Worm (Caenorhabditis elegans): ENCODE results near the gene T21D12.14.
A peak's percentile ranks its signal among the peaks of the same experiment; 100 is the strongest.

Gene T21D12.14

ce11 chrIV:283347-283746 lies 4.6 kb downstream of the T21D12.14 start, which contains the start of gene best-19:
TSS of gene best-19 (plus strand) at chrIV:283647.
- TF ChIP-seq hlh-6 (tag; optimal IDR thresholded peaks at IDR 0.05) (no peak), unc-42 (tag; optimal IDR thresholded peaks at IDR 0.05) (peak; percentile 52)

- TF ChIP-seq tbx-2 (tag; optimal IDR thresholded peaks at IDR 0.05) (no peak), Y22D7AL.16 (tag; optimal IDR thresholded peaks at IDR 0.05) (no peak), pag-3 (tag; optimal IDR thresholded peaks at IDR 0.05; ENCODE audit: borderline replicate concordance) (no peak)
Measured at ce11 chrIV:282008-282407, 5.9 kb downstream of the T21D12.14 start.

DNA sequence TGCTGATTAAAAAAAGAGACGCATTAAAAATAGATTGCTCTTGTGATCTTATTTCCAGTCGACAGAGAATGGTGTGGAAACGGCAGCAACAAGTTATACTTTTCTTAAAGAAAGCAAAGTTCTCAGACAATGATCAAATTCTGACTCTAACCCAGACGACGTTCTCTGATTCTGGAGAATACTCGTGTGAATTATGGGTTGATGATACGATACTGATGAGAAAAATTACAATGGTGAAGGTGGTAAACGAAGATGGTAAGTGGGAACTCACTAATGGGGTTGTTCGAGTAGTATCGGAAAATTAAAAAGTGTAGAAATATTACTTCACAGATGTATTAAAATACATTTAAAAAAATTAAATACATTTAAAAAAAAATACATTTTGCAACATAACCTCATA lies 9.6 kb downstream of the T21D12.14 start:
- TF ChIP-seq hlh-8 (tag; optimal IDR thresholded peaks at IDR 0.05) (no peak), che-1 (tag; optimal IDR thresholded peaks at IDR 0.05) (no peak), odd-2 (tag; optimal IDR thresholded peaks at IDR 0.05) (no peak), ceh-9 (tag; optimal IDR thresholded peaks at IDR 0.05) (no peak), ref-2 (tag; optimal IDR thresholded peaks at IDR 0.05) (no peak), elt-2 (tag; optimal IDR thresholded peaks at IDR 0.05) (no peak), lin-11 (tag; optimal IDR thresholded peaks at IDR 0.05) (no peak), ceh-34 (tag; optimal IDR thresholded peaks at IDR 0.05) (no peak), ceh-2 (tag; optimal IDR thresholded peaks at IDR 0.05) (no peak), unc-86 (tag; optimal IDR thresholded peaks at IDR 0.05) (no peak), ceh-18 (tag; optimal IDR thresholded peaks at IDR 0.05) (no peak), tbx-7 (tag; optimal IDR thresholded peaks at IDR 0.05) (no peak), zip-5 (tag; optimal IDR thresholded peaks at IDR 0.05) (no peak), ceh-48 (tag; optimal IDR thresholded peaks at IDR 0.05) (no peak), nhr-232 (tag; optimal IDR thresholded peaks at IDR 0.05) (no peak)

DNA sequence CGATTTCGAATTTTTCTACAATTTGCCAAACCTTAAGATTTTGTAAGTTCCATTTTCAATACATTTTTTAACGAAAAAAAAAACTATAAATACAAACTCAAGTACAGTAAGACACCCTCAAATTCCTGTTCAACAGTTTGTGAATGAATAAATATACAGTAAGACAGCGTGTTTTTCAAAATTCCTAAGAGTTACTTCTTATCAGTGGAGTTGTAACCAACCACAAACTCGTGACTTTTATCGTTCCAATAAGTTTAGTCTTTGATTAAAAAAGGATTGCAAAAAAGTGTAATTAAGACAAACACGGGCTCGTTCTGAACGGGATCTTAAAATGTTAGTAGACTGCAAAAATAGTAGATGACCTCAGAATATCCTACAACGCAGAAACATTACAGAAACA lies 12.8 kb downstream of the T21D12.14 start:
- TF ChIP-seq dmd-4 (tag; optimal IDR thresholded peaks at IDR 0.05; ENCODE audit: borderline replicate concordance) = no peak
- no peak for TF ChIP-seq syd-9 (tag; optimal IDR thresholded peaks at IDR 0.05)
- TF ChIP-seq nhr-232 (tag; optimal IDR thresholded peaks at IDR 0.05) = no peak
- no peak for TF ChIP-seq sox-4 (tag; optimal IDR thresholded peaks at IDR 0.05)
- no peak for TF ChIP-seq ahr-1 (tag; optimal IDR thresholded peaks at IDR 0.05)
- no peak for TF ChIP-seq pax-1 (tag; optimal IDR thresholded peaks at IDR 0.05)
- no peak for TF ChIP-seq pros-1 (tag; optimal IDR thresholded peaks at IDR 0.05)
- TF ChIP-seq hlh-6 (tag; optimal IDR thresholded peaks at IDR 0.05) = no peak
- TF ChIP-seq ama-1 (optimal IDR thresholded peaks at IDR 0.05) = no peak
- no peak for TF ChIP-seq hlh-15 (tag; optimal IDR thresholded peaks at IDR 0.05)
- no peak for TF ChIP-seq nfya-1 (tag; optimal IDR thresholded peaks at IDR 0.05)
- TF ChIP-seq tbx-7 (tag; optimal IDR thresholded peaks at IDR 0.05) = no peak
- no peak for TF ChIP-seq unc-55 (GFP tag; optimal IDR thresholded peaks at IDR 0.05)
- TF ChIP-seq ceh-30 (tag; optimal IDR thresholded peaks at IDR 0.05) = no peak

DNA sequence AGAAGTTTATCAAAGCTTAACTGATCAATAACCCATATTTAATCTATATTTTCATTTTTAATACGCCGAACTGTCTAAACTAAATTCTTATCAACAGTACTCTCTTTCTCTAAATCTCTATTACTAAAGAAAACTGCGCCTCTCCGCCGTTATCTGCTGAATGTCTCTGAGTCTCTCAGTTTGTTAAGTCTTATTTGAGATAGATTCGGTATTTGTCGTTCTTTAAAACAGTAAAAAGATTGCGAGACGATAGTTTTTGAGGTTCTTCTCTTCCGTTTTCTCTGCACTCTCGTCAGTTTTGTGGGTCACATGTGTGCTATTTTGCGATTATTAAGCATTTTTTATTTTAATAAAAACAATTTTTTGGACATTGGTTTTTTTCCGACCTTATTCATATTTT lies 13.7 kb downstream of the T21D12.14 start, which contains the start of gene sma-10:
TSS of gene sma-10 (plus strand) at position 236 of the 400 bp plus-strand sequence.
- TF ChIP-seq elt-2 (tag; optimal IDR thresholded peaks at IDR 0.05) (peak; percentile 63), sdc-2 (tag; optimal IDR thresholded peaks at IDR 0.05) (no peak), C08G9.2 (tag; optimal IDR thresholded peaks at IDR 0.05) (no peak), dve-1 (tag; optimal IDR thresholded peaks at IDR 0.05) (peak; percentile 13), dmd-4 (tag; optimal IDR thresholded peaks at IDR 0.05; ENCODE audit: borderline replicate concordance) (no peak), ceh-6 (GFP tag; optimal IDR thresholded peaks at IDR 0.05) (no peak)

DNA sequence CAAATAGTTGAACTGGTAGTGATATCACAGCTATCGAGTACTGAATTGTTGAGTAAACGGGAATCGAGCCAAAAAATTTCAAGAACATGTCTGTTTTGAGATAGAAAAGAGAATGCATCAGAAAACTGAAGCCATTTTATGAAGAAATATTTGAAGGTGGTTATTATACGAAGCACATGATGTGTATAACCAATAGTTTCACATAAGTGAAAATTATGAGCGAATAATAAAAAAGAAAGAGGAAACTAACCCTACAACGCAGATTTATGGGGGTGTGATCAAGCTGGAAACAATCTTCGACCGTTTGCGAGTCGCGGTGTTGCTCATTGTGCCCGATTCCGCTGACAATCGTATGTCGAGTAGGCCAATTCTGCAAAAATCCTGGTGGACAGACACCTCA lies 14.6 kb downstream of the T21D12.14 start, which contains the start of gene srh-282:
TSS of gene srh-282 (minus strand) at position 101 of the 400 bp plus-strand sequence.
- TF ChIP-seq hlh-6 (tag; optimal IDR thresholded peaks at IDR 0.05) (no peak), hlh-8 (tag; optimal IDR thresholded peaks at IDR 0.05) (no peak)
